Worm (Caenorhabditis elegans) whole organism, L3 larva: ENCODE measurements around the gene emb-5.
A peak's percentile ranks its signal among the peaks of the same experiment; 100 is the strongest.

ENCODE experiments used
- R02D3.7 ChIP-seq: fragments of 150-350 bp; optimal IDR thresholded peaks from 2 replicates; lab custom pipeline; 2014; ENCODE audit warnings: missing biosample characterization, missing genetic modification characterization
- aly-2 ChIP-seq: fragments of 150-350 bp; optimal IDR thresholded peaks from 2 replicates; lab custom pipeline; 2014; ENCODE audit warnings: missing biosample characterization, missing genetic modification characterization
- ama-1 ChIP-seq: fragments of 150-350 bp; optimal IDR thresholded peaks from 2 replicates; lab custom pipeline; 2018
- ceh-28 ChIP-seq: fragments of 150-350 bp; optimal IDR thresholded peaks from 2 replicates; lab custom pipeline; 2014; ENCODE audit warnings: missing biosample characterization, missing genetic modification reagents, missing genetic modification characterization
- ceh-9 ChIP-seq: sonication (generic microtip); optimal IDR thresholded peaks from 2 replicates; lab custom pipeline; 2018; ENCODE audit warnings: missing biosample characterization, missing genetic modification characterization
- daf-12 ChIP-seq: fragments of 150-350 bp; optimal IDR thresholded peaks from 2 replicates; lab custom pipeline; 2014; ENCODE audit warnings: missing biosample characterization, missing genetic modification reagents, missing genetic modification characterization
- egl-5 ChIP-seq: fragments of 150-350 bp; optimal IDR thresholded peaks from 2 replicates; lab custom pipeline; 2017; ENCODE audit warnings: missing biosample characterization, missing genetic modification reagents, missing genetic modification characterization, inconsistent platforms
- elt-1 ChIP-seq: fragments of 150-350 bp; optimal IDR thresholded peaks from 2 replicates; lab custom pipeline; 2014; ENCODE audit warnings: missing biosample characterization, missing genetic modification characterization
- elt-3 ChIP-seq, 3 experiments: fragments of 150-350 bp in 1 of 3; sonication (generic microtip) in 2 of 3; optimal IDR thresholded peaks; 2 replicates in 2 of 3; 4 replicates in 1 of 3; lab custom pipeline; 2014 to 2017; ENCODE audit warnings: missing biosample characterization in 3 of 3, missing genetic modification characterization in 3 of 3
- fkh-10 ChIP-seq: sonication (generic microtip); optimal IDR thresholded peaks from 2 replicates; lab custom pipeline; 2017; ENCODE audit warnings: missing biosample characterization, missing genetic modification reagents, missing genetic modification characterization
- fkh-2 ChIP-seq: fragments of 150-350 bp; optimal IDR thresholded peaks from 2 replicates; lab custom pipeline; 2014; ENCODE audit warnings: missing biosample characterization, missing genetic modification reagents, missing genetic modification characterization
- fos-1 ChIP-seq: fragments of 150-350 bp; optimal IDR thresholded peaks from 2 replicates; lab custom pipeline; 2014; ENCODE audit warnings: missing biosample characterization, missing genetic modification characterization
- hmg-11 ChIP-seq: sonication (generic microtip); optimal IDR thresholded peaks from 2 replicates; lab custom pipeline; 2016; ENCODE audit warnings: missing genetic modification characterization, missing compliant biosample characterization
- jun-1 ChIP-seq: fragments of 150-350 bp; optimal IDR thresholded peaks from 2 replicates; lab custom pipeline; 2014; ENCODE audit warnings: missing biosample characterization, missing genetic modification reagents, missing genetic modification characterization
- lin-15B ChIP-seq: fragments of 150-350 bp; optimal IDR thresholded peaks from 2 replicates; lab custom pipeline; 2014; ENCODE audit warnings: missing biosample characterization, missing genetic modification characterization
- lin-39 ChIP-seq: fragments of 150-350 bp; optimal IDR thresholded peaks from 2 replicates; lab custom pipeline; 2018; ENCODE audit warnings: missing biosample characterization, missing genetic modification reagents, missing genetic modification characterization
- lsy-12 ChIP-seq: sonication (generic microtip); optimal IDR thresholded peaks from 2 replicates; lab custom pipeline; 2016; ENCODE audit warnings: mild to moderate bottlenecking, missing genetic modification characterization, missing compliant biosample characterization
- mdl-1 ChIP-seq: fragments of 150-350 bp; optimal IDR thresholded peaks from 2 replicates; lab custom pipeline; 2014; ENCODE audit warnings: missing biosample characterization, missing genetic modification characterization
- mml-1 ChIP-seq: fragments of 150-350 bp; sonication (generic microtip); optimal IDR thresholded peaks from 3 replicates; lab custom pipeline; 2014; ENCODE audit warnings: missing biosample characterization, missing genetic modification characterization
- nfya-1 ChIP-seq: sonication (generic microtip); optimal IDR thresholded peaks from 2 replicates; lab custom pipeline; 2017; ENCODE audit warnings: missing genetic modification characterization, mild to moderate bottlenecking, missing compliant biosample characterization, antibody characterized with exemption, moderate library complexity; ENCODE audit not compliant: insufficient read depth
- nhr-11 ChIP-seq: fragments of 150-350 bp; optimal IDR thresholded peaks from 2 replicates; lab custom pipeline; 2014; ENCODE audit warnings: missing biosample characterization, missing genetic modification characterization
- nhr-12 ChIP-seq: fragments of 150-350 bp; optimal IDR thresholded peaks from 2 replicates; lab custom pipeline; 2014; ENCODE audit warnings: missing biosample characterization, missing genetic modification characterization
- nhr-23 ChIP-seq: fragments of 150-350 bp; optimal IDR thresholded peaks from 2 replicates; lab custom pipeline; 2014; ENCODE audit warnings: missing biosample characterization, missing genetic modification reagents, missing genetic modification characterization
- nhr-237 ChIP-seq: fragments of 150-350 bp; optimal IDR thresholded peaks from 2 replicates; lab custom pipeline; 2014; ENCODE audit warnings: missing biosample characterization, missing genetic modification characterization
- nhr-25 ChIP-seq: sonication (generic microtip); optimal IDR thresholded peaks from 2 replicates; lab custom pipeline; 2017; ENCODE audit warnings: missing biosample characterization, missing genetic modification characterization
- nhr-28 ChIP-seq: fragments of 150-350 bp; optimal IDR thresholded peaks from 2 replicates; lab custom pipeline; 2014; ENCODE audit warnings: missing biosample characterization, missing genetic modification characterization
- nhr-43 ChIP-seq: sonication (generic microtip); optimal IDR thresholded peaks from 2 replicates; lab custom pipeline; 2016; ENCODE audit warnings: mild to moderate bottlenecking, missing genetic modification characterization, missing compliant biosample characterization; ENCODE audit not compliant: poor library complexity, severe bottlenecking
- nhr-67 ChIP-seq: fragments of 150-350 bp; optimal IDR thresholded peaks from 2 replicates; lab custom pipeline; 2014; ENCODE audit warnings: missing biosample characterization, missing genetic modification characterization
- nhr-76 ChIP-seq: fragments of 150-350 bp; sonication (generic microtip); optimal IDR thresholded peaks from 5 replicates; lab custom pipeline; 2014; ENCODE audit warnings: missing biosample characterization, missing genetic modification characterization
- nhr-77 ChIP-seq: fragments of 150-350 bp; optimal IDR thresholded peaks from 2 replicates; lab custom pipeline; 2014; ENCODE audit warnings: missing biosample characterization, missing genetic modification characterization
- pha-4 ChIP-seq: fragments of 150-350 bp; optimal IDR thresholded peaks from 2 replicates; lab custom pipeline; 2014; ENCODE audit warnings: missing biosample characterization, missing genetic modification reagents, missing genetic modification characterization
- pqm-1 ChIP-seq: fragments of 150-350 bp; optimal IDR thresholded peaks from 2 replicates; lab custom pipeline; 2017; ENCODE audit warnings: missing biosample characterization, missing genetic modification characterization, inconsistent platforms
- skn-1 ChIP-seq: fragments of 150-350 bp; optimal IDR thresholded peaks from 2 replicates; lab custom pipeline; 2014; ENCODE audit warnings: missing biosample characterization, missing genetic modification characterization
- snpc-4 ChIP-seq: fragments of 150-350 bp; optimal IDR thresholded peaks from 2 replicates; lab custom pipeline; 2014; ENCODE audit warnings: missing biosample characterization, missing genetic modification characterization
- tbx-2 ChIP-seq: sonication (generic microtip); optimal IDR thresholded peaks from 2 replicates; lab custom pipeline; 2016; ENCODE audit warnings: mild to moderate bottlenecking, missing genetic modification characterization, missing compliant biosample characterization
- unc-39 ChIP-seq: sonication (generic microtip); optimal IDR thresholded peaks from 4 replicates; lab custom pipeline; 2017; ENCODE audit warnings: missing biosample characterization, missing genetic modification characterization
- unc-62 ChIP-seq: fragments of 150-350 bp; sonication (generic microtip); optimal IDR thresholded peaks from 4 replicates; lab custom pipeline; 2014; ENCODE audit warnings: missing biosample characterization, missing genetic modification reagents, missing genetic modification characterization
- zag-1 ChIP-seq: fragments of 150-350 bp; optimal IDR thresholded peaks from 2 replicates; lab custom pipeline; 2014; ENCODE audit warnings: missing biosample characterization, missing genetic modification characterization
- ztf-11 ChIP-seq: fragments of 150-350 bp; optimal IDR thresholded peaks from 2 replicates; lab custom pipeline; 2014; ENCODE audit warnings: missing biosample characterization, missing genetic modification characterization
- ztf-4 ChIP-seq: fragments of 150-350 bp; optimal IDR thresholded peaks from 2 replicates; lab custom pipeline; 2014; ENCODE audit warnings: missing biosample characterization, missing genetic modification characterization

The emb-5 gene

DNA sequence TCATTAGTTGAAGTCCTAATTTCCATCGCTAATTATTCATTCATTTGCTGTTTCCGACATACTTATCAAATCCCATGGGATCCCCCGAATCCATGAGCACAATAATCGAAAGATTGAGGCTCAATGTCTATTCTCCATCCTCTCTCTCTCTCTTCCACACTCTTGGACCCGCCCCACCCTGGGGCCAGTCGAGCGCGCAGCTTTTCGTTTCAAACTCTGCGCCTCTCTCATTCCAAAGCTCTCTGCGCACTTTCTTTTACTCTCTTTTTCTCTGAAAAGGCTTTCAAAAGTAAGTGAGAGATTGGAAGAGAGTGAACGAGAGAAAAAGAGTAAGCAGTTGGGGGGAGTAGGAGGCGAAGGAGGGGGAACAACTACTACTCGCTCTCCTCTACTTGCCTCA lies 1.3 kb upstream of the emb-5 start, which contains the start of gene acy-1:
acy-1 (plus strand) TSS at position 346 of the 400 bp plus-strand sequence.
- no peak for TF ChIP-seq nhr-25
- TF ChIP-seq egl-5 (tag; lab: Kevin White, UChicago), result peak; percentile 91
- no peak for TF ChIP-seq lsy-12 (tag; lab: Kevin White, UChicago)
- TF ChIP-seq nhr-23, result peak; percentile 48
- peak; percentile 93 for TF ChIP-seq hmg-11
- TF ChIP-seq snpc-4 (tag; lab: Kevin White, UChicago), result peak; percentile 51
- TF ChIP-seq ztf-11 (tag; lab: Kevin White, UChicago), result no peak
- no peak for TF ChIP-seq nhr-67 (tag; lab: Kevin White, UChicago)
- TF ChIP-seq nhr-76, result no peak
- TF ChIP-seq nhr-28 (tag; lab: Kevin White, UChicago), result no peak
- TF ChIP-seq lin-39, result peak; percentile 91
- no peak for TF ChIP-seq aly-2 (tag; lab: Kevin White, UChicago)
- no peak for TF ChIP-seq mdl-1 (tag; lab: Kevin White, UChicago)
- no peak for TF ChIP-seq zag-1
- peak; percentile 79 for TF ChIP-seq lin-15B (tag; lab: Kevin White, UChicago)
- TF ChIP-seq nhr-12 (tag; lab: Kevin White, UChicago), result no peak
- TF ChIP-seq skn-1, result no peak
- peak; percentile 78 for TF ChIP-seq pha-4 (tag; lab: Kevin White, UChicago)
- peak; percentile 21 for TF ChIP-seq tbx-2 (tag; lab: Kevin White, UChicago)
- TF ChIP-seq unc-62, result peak; percentile 7
- TF ChIP-seq nhr-11, result peak; percentile 59
- peak; percentile 8 for TF ChIP-seq R02D3.7 (tag; lab: Kevin White, UChicago)
- TF ChIP-seq ceh-28 (tag; lab: Kevin White, UChicago), result peak; percentile 1
- TF ChIP-seq nfya-1 (tag; lab: Kevin White, UChicago), result peak; percentile 93
- TF ChIP-seq fkh-2 (tag; lab: Kevin White, UChicago), result no peak
- TF ChIP-seq fos-1 (tag; lab: Kevin White, UChicago), result no peak
- TF ChIP-seq nhr-77 (tag; lab: Kevin White, UChicago), result no peak
- peak; percentile 46 for TF ChIP-seq elt-1 (tag; lab: Kevin White, UChicago)
- no peak for TF ChIP-seq unc-39 (tag; lab: Kevin White, UChicago)
- no peak for TF ChIP-seq elt-3 (tag; optimal IDR thresholded peaks at IDR 0.05; lab: Kevin White, UChicago)
- peak; percentile 23 for TF ChIP-seq fkh-10 (GFP tag; lab: Kevin White, UChicago)

- TF ChIP-seq ztf-4 (tag; lab: Kevin White, UChicago), result no peak
Observed at ce11 chrIII:4715088-4715487, 5.4 kb downstream of the emb-5 start, which contains the start of gene him-18. him-18 (minus strand) TSS chrIII:4715188.

DNA sequence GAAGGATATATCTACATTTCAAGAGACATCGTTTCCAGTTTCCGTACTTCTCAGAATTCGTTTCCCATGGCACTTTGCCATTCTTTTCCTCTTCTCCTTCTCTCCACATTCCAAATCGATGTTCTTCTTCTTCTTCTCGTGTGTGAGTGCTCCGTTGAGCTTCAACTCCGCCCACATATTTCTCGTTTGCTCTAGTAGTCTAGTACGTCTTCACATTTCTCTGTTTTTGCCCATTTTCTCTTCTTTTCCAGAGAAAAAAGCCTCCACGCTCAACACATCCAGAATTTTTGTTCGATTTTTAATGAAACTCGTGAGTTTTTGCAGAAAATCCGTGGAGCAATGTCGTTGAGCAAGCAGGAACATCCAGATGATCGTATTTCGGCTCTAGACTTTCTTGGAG lies 11.6 kb downstream of the emb-5 start, which contains the start of gene T04A8.18:
T04A8.18 (plus strand) TSS at position 301 of the 400 bp plus-strand sequence.
- TF ChIP-seq mml-1, result no peak
- no peak for TF ChIP-seq jun-1 (tag; lab: Kevin White, UChicago)
- TF ChIP-seq fos-1 (tag; lab: Kevin White, UChicago), result no peak
- no peak for TF ChIP-seq snpc-4 (tag; lab: Kevin White, UChicago)
- no peak for TF ChIP-seq unc-62
- TF ChIP-seq zag-1, result no peak
- no peak for TF ChIP-seq pha-4 (tag; lab: Kevin White, UChicago)
- TF ChIP-seq nhr-25, result no peak
- no peak for TF ChIP-seq nhr-76
- no peak for TF ChIP-seq daf-12 (tag; lab: Kevin White, UChicago)
- TF ChIP-seq fkh-10 (GFP tag; lab: Kevin White, UChicago), result no peak
- TF ChIP-seq nhr-43, result no peak
- TF ChIP-seq elt-1 (tag; lab: Kevin White, UChicago), result no peak
- no peak for TF ChIP-seq aly-2 (tag; lab: Kevin White, UChicago)
- TF ChIP-seq elt-3 (tag; optimal IDR thresholded peaks at IDR 0.05; lab: Kevin White, UChicago), result no peak
- TF ChIP-seq nhr-237, result no peak

- TF ChIP-seq ztf-4 (tag; lab: Kevin White, UChicago) (no peak), fkh-10 (GFP tag; lab: Kevin White, UChicago) (no peak), daf-12 (tag; lab: Kevin White, UChicago) (no peak), pqm-1 (tag; lab: Kevin White, UChicago) (no peak), unc-62 (no peak), snpc-4 (tag; lab: Kevin White, UChicago) (no peak), egl-5 (tag; lab: Kevin White, UChicago) (no peak), ceh-9 (tag; lab: Kevin White, UChicago) (no peak), ama-1 (lab: Kevin White, UChicago) (no peak)
Observed at ce11 chrIII:4706678-4707077, 13.8 kb downstream of the emb-5 start, which contains the start of gene T04A8.13. T04A8.13 (plus strand) TSS chrIII:4706978.
